Worm (Caenorhabditis elegans): ENCODE data around the gene F21D9.4.

Gene F21D9.4

ce11 chrV:19211795-19212194, 41.8 kb upstream of the F21D9.4 start, which contains the start of gene nhr-79 (continued):
- TF ChIP-seq T20F7.1 (GFP tag; optimal IDR thresholded peaks at IDR 0.05) (no peak), gei-8 (GFP tag; optimal IDR thresholded peaks at IDR 0.05) (no peak)

- TF ChIP-seq ces-1 (GFP tag; optimal IDR thresholded peaks at IDR 0.05) (no peak), mxl-3 (GFP tag; optimal IDR thresholded peaks at IDR 0.05) (peak; percentile 83), hlh-30 (tag; optimal IDR thresholded peaks at IDR 0.05; ENCODE audit: insufficient read depth) (peak; percentile 60), Y105C5A.15 (GFP tag; IDR thresholded peaks at IDR 0.05) (no peak), egl-43 (GFP tag; IDR thresholded peaks at IDR 0.05) (no peak), nhr-28 (tag; optimal IDR thresholded peaks at IDR 0.05) (peak; percentile 97), attf-4 (tag; optimal IDR thresholded peaks at IDR 0.05) (no peak), nhr-42 (GFP tag; IDR thresholded peaks at IDR 0.05) (peak; percentile 54; the same call in 1 of the 2 replicates), mxl-2 (GFP tag; conservative IDR thresholded peaks at IDR 0.05) (no peak), ceh-44 (GFP tag; IDR thresholded peaks at IDR 0.05) (no peak), pqm-1 (tag; optimal IDR thresholded peaks at IDR 0.05) (peak; percentile 53), D1046.2 (GFP tag; IDR thresholded peaks at IDR 0.05) (no peak), aly-2 (tag; optimal IDR thresholded peaks at IDR 0.05) (no peak), nhr-77 (tag; optimal IDR thresholded peaks at IDR 0.05) (peak; percentile 86), rbr-2 (tag; optimal IDR thresholded peaks at IDR 0.05) (no peak), lin-38 (GFP tag; IDR thresholded peaks at IDR 0.05) (no peak), skn-1 (tag; optimal IDR thresholded peaks at IDR 0.05) (no peak), F10B5.3 (tag; optimal IDR thresholded peaks at IDR 0.05) (no peak), set-16 (GFP tag; IDR thresholded peaks at IDR 0.05) (no peak), madf-9 (GFP tag; conservative IDR thresholded peaks at IDR 0.05) (no peak), F37D6.2 (tag; optimal IDR thresholded peaks at IDR 0.05) (no peak), pha-4 (GFP tag; IDR thresholded peaks at IDR 0.05) (no peak), pha-4 (tag; optimal IDR thresholded peaks at IDR 0.05) (no peak), spr-3 (GFP tag; optimal IDR thresholded peaks at IDR 0.05) (no peak), T26A8.4 (GFP tag; IDR thresholded peaks at IDR 0.05) (no peak), ceh-32 (tag; optimal IDR thresholded peaks at IDR 0.05; ENCODE audit: poor library complexity) (no peak), dmd-6 (GFP tag; IDR thresholded peaks at IDR 0.05) (peak; percentile 77), fkh-10 (GFP tag; optimal IDR thresholded peaks at IDR 0.05) (no peak), gei-8 (GFP tag; optimal IDR thresholded peaks at IDR 0.05) (no peak), saeg-2 (GFP tag; IDR thresholded peaks at IDR 0.05) (no peak), nhr-41 (GFP tag; IDR thresholded peaks at IDR 0.05) (no peak), lsy-2 (tag; optimal IDR thresholded peaks at IDR 0.05) (no peak), aha-1 (tag) (peak; percentile 90), hlh-11 (tag; optimal IDR thresholded peaks at IDR 0.05) (peak; percentile 71), T20F7.1 (GFP tag; optimal IDR thresholded peaks at IDR 0.05) (peak; percentile 27), jun-1 (tag; optimal IDR thresholded peaks at IDR 0.05) (no peak), zip-2 (tag; optimal IDR thresholded peaks at IDR 0.05) (no peak), duxl-1 (tag; optimal IDR thresholded peaks at IDR 0.05; ENCODE audit: poor library complexity) (no peak), F26F4.8 (GFP tag; conservative IDR thresholded peaks at IDR 0.05) (no peak), dve-1 (tag; optimal IDR thresholded peaks at IDR 0.05; ENCODE audit: insufficient read depth) (peak; percentile 78), Y48G9A.11 (GFP tag; IDR thresholded peaks at IDR 0.05) (no peak), daf-16 (GFP tag; optimal IDR thresholded peaks at IDR 0.05) (no peak), daf-16 (tag; optimal IDR thresholded peaks at IDR 0.05) (peak; percentile 97), ceh-62 (tag; optimal IDR thresholded peaks at IDR 0.05) (no peak), nhr-111 (GFP tag; optimal IDR thresholded peaks at IDR 0.05) (no peak), cey-2 (tag; optimal IDR thresholded peaks at IDR 0.05; ENCODE audit: borderline replicate concordance, insufficient read depth) (no peak), daf-8 (GFP tag; IDR thresholded peaks at IDR 0.05) (no peak), nhr-11 (tag; optimal IDR thresholded peaks at IDR 0.05) (no peak), ceh-20 (GFP tag; IDR thresholded peaks at IDR 0.05) (no peak), lin-39 (tag; optimal IDR thresholded peaks at IDR 0.05) (no peak)
Measured at ce11 chrV:19212354-19212753, 41.3 kb upstream of the F21D9.4 start.
